Fruit fly (Drosophila melanogaster) whole organism, prepupa: ENCODE measurements around the gene firl.

ENCODE experiments used
- Blimp-1 ChIP-seq: fragments of 200-800 bp; sonication (Bioruptor generic); optimal IDR thresholded peaks from 3 replicates; lab custom pipeline; 2017; ENCODE audit warnings: missing biosample characterization, missing genetic modification characterization, mild to moderate bottlenecking, moderate library complexity, missing genetic modification reagents
- CG3919 ChIP-seq: fragments of 200-800 bp; sonication (Bioruptor generic); optimal IDR thresholded peaks from 3 replicates; lab custom pipeline; 2016; ENCODE audit warnings: missing biosample characterization, missing genetic modification characterization
- Eip78C ChIP-seq: fragments of 200-800 bp; sonication (Bioruptor generic); peaks from one replicate; lab custom pipeline; 2016; ENCODE audit warnings: missing biosample characterization, missing genetic modification characterization
- fd85E ChIP-seq: fragments of 200-800 bp; sonication (Bioruptor generic); optimal IDR thresholded peaks from 3 replicates; lab custom pipeline; 2016; ENCODE audit warnings: missing biosample characterization, missing genetic modification characterization
- lz ChIP-seq: fragments of 200-800 bp; sonication (Bioruptor generic); optimal IDR thresholded peaks from 3 replicates; lab custom pipeline; 2016; ENCODE audit warnings: missing biosample characterization, missing genetic modification characterization

dm6 chr2L:12063035-12063434 lies 3.5 kb downstream of the firl start, which contains the start of gene Rab3-GAP:
- TF ChIP-seq Eip78C (GFP tag; lab: Kevin White, UChicago) (peak; percentile 73), Blimp-1 (GFP tag; lab: Kevin White, UChicago) (no peak), CG3919 (no peak), fd85E (GFP tag; lab: Kevin White, UChicago) (no peak), lz (peak; percentile 35)
